Fruit fly (Drosophila melanogaster) whole organism, pupa: ENCODE data around the gene Kap3.

Experiments
- CG10348 ChIP-seq: fragments of 200-800 bp; sonication (Bioruptor generic); IDR thresholded peaks from 2 replicates; pipeline ENCODE4 v1.3.6; 2022; ENCODE audit warnings: missing biosample characterization, missing genetic modification characterization
- CG14655 ChIP-seq: fragments of 200-800 bp; sonication (Bioruptor generic); optimal IDR thresholded peaks from 3 replicates; lab custom pipeline; 2017; ENCODE audit warnings: mild to moderate bottlenecking, missing biosample characterization, missing genetic modification reagents, missing genetic modification characterization
- CG17806 ChIP-seq: fragments of 200-800 bp; sonication (Bioruptor generic); optimal IDR thresholded peaks from 2 replicates; lab custom pipeline; 2018; ENCODE audit warnings: missing biosample characterization, mild to moderate bottlenecking, missing genetic modification characterization, moderate library complexity
- CG32121 ChIP-seq: fragments of 200-800 bp; sonication (Bioruptor generic); IDR thresholded peaks from 2 replicates; pipeline ENCODE4 v1.3.6; 2022; ENCODE audit warnings: missing biosample characterization, missing genetic modification characterization
- CG34367 ChIP-seq: fragments of 200-800 bp; sonication (Bioruptor generic); optimal IDR thresholded peaks from 2 replicates; lab custom pipeline; 2018; ENCODE audit warnings: missing biosample characterization, mild to moderate bottlenecking, missing genetic modification characterization
- CG8159 ChIP-seq: fragments of 200-800 bp; sonication (Bioruptor generic); optimal IDR thresholded peaks from 3 replicates; lab custom pipeline; 2018; ENCODE audit warnings: missing biosample characterization, mild to moderate bottlenecking, missing genetic modification characterization, moderate library complexity
- CG8301 ChIP-seq: fragments of 200-800 bp; sonication (Bioruptor generic); optimal IDR thresholded peaks from 2 replicates; lab custom pipeline; 2018; ENCODE audit warnings: missing biosample characterization, mild to moderate bottlenecking, missing genetic modification characterization
- CG9948 ChIP-seq: fragments of 200-800 bp; sonication (Bioruptor generic); optimal IDR thresholded peaks from 2 replicates; lab custom pipeline; 2018; ENCODE audit warnings: missing biosample characterization, mild to moderate bottlenecking, missing genetic modification characterization, moderate library complexity
- D1 ChIP-seq: fragments of 200-800 bp; sonication (Bioruptor generic); optimal IDR thresholded peaks from 2 replicates; lab custom pipeline; 2018; ENCODE audit warnings: missing biosample characterization, mild to moderate bottlenecking, missing genetic modification characterization, moderate library complexity
- EcR ChIP-seq: fragments of 200-800 bp; sonication (Bioruptor generic); optimal IDR thresholded peaks from 3 replicates; lab custom pipeline; 2019; ENCODE audit warnings: missing biosample characterization, missing genetic modification characterization, mild to moderate bottlenecking, moderate library complexity, missing genetic modification reagents
- Pif1B ChIP-seq: fragments of 200-800 bp; sonication (Bioruptor generic); optimal IDR thresholded peaks from 3 replicates; lab custom pipeline; 2016; ENCODE audit warnings: missing biosample characterization, missing genetic modification characterization
- gl ChIP-seq: fragments of 200-800 bp; sonication (Bioruptor generic); optimal IDR thresholded peaks from 2 replicates; lab custom pipeline; 2018; ENCODE audit warnings: missing biosample characterization, mild to moderate bottlenecking, missing genetic modification characterization
- rn ChIP-seq: fragments of 200-800 bp; sonication (Bioruptor generic); IDR thresholded peaks from 2 replicates; pipeline ENCODE4 v1.3.6; 2022; ENCODE audit warnings: missing biosample characterization, missing genetic modification characterization

- TF ChIP-seq CG14655 (GFP tag; lab: Kevin White, UChicago) (no peak), CG9948 (tag; lab: Kevin White, UChicago) (no peak), CG34367 (tag; lab: Kevin White, UChicago) (no peak), CG17806 (tag; lab: Kevin White, UChicago) (no peak), EcR (GFP tag; lab: Kevin White, UChicago) (no peak), Pif1B (GFP tag; lab: Kevin White, UChicago) (no peak), CG10348 (GFP tag; lab: Robert Waterston, UW) (no peak), gl (tag; lab: Kevin White, UChicago) (no peak), D1 (tag; lab: Kevin White, UChicago) (no peak), CG8301 (tag; lab: Kevin White, UChicago) (no peak), rn (GFP tag; lab: Robert Waterston, UW) (no peak), CG8159 (tag; lab: Kevin White, UChicago) (no peak), CG32121 (no peak)
Observed at dm6 chrX:11369374-11369773, 29.5 kb upstream of the Kap3 start, which contains the start of gene dlg1.
